Worm (Caenorhabditis elegans) whole organism, young adult: ENCODE measurements around the gene F38H4.4.

Experiments
- B0261.1 ChIP-seq: sonication (generic microtip); optimal IDR thresholded peaks from 2 replicates; lab custom pipeline; 2016; ENCODE audit warnings: mild to moderate bottlenecking, missing genetic modification characterization, moderate library complexity, missing compliant biosample characterization
- ama-1 ChIP-seq, 3 experiments: fragments of 150-350 bp in 1 of 3; sonication (generic microtip) in 2 of 3; optimal IDR thresholded peaks; 2 replicates each; lab custom pipeline; 2014 to 2018; ENCODE audit warnings: missing biosample characterization in 2 of 3, missing genetic modification characterization in 2 of 3, missing genetic modification reagents in 2 of 3
- bed-2 ChIP-seq: fragments of 200-800 bp; sonication (Bioruptor generic); IDR thresholded peaks from 2 replicates; pipeline ENCODE4 v1.3.6; 2022; ENCODE audit warnings: missing genetic modification reagents, missing genetic modification characterization, missing compliant biosample characterization
- cebp-1 ChIP-seq, 2 experiments: fragments of 200-800 bp in 1 of 2; sonication (Bioruptor generic) in 1 of 2; sonication (generic microtip) in 1 of 2; IDR thresholded peaks in 1 of 2; optimal IDR thresholded peaks in 1 of 2; 2 replicates each; pipeline versions ENCODE4 v1.3.6 to Lab custom; 2017 to 2022; ENCODE audit warnings: missing compliant biosample characterization in 2 of 2, missing genetic modification characterization in 2 of 2, mild to moderate bottlenecking in 1 of 2, missing genetic modification reagents in 1 of 2, moderate library complexity in 1 of 2
- dox-1 ChIP-seq: fragments of 200-800 bp; sonication (Bioruptor generic); IDR thresholded peaks from 2 replicates; pipeline ENCODE4 v1.3.6; 2022; ENCODE audit warnings: missing genetic modification reagents, missing genetic modification characterization, missing compliant biosample characterization
- nhr-90 ChIP-seq: sonication (generic microtip); optimal IDR thresholded peaks from 2 replicates; lab custom pipeline; 2016; ENCODE audit warnings: missing genotype, mild to moderate bottlenecking, missing genetic modification characterization, missing compliant biosample characterization
- rpc-1 ChIP-seq, 2 experiments: fragments of 150-350 bp in 1 of 2; sonication (generic microtip) in 1 of 2; optimal IDR thresholded peaks; 2 replicates each; lab custom pipeline; 2014 to 2018; ENCODE audit warnings: missing biosample characterization in 1 of 2, missing genetic modification characterization in 1 of 2, missing genetic modification reagents in 1 of 2, missing genotype in 1 of 2
- snpc-4 ChIP-seq, 5 experiments: fragments of 150-350 bp in 1 of 5; sonication (generic microtip) in 4 of 5; optimal IDR thresholded peaks; 2 replicates each; lab custom pipeline; 2014 to 2018; ENCODE audit warnings: missing genetic modification characterization in 5 of 5, missing biosample characterization in 3 of 5, antibody characterized with exemption in 2 of 5, mild to moderate bottlenecking in 2 of 5, missing compliant biosample characterization in 2 of 5, missing genotype in 2 of 5, moderate library complexity in 2 of 5, missing genetic modification reagents in 1 of 5
- unc-130 ChIP-seq: sonication (generic microtip); optimal IDR thresholded peaks from 2 replicates; lab custom pipeline; 2016; ENCODE audit warnings: missing genetic modification reagents, missing genetic modification characterization, missing compliant biosample characterization
- unc-62 ChIP-seq: fragments of 150-350 bp; optimal IDR thresholded peaks from 2 replicates; lab custom pipeline; 2014; ENCODE audit warnings: missing biosample characterization, missing genetic modification reagents, missing genetic modification characterization
- ztf-22 ChIP-seq: fragments of 200-800 bp; sonication (Bioruptor generic); optimal IDR thresholded peaks from 2 replicates; lab custom pipeline; 2018; ENCODE audit warnings: mild to moderate bottlenecking, missing genetic modification characterization, moderate library complexity, missing compliant biosample characterization

DNA sequence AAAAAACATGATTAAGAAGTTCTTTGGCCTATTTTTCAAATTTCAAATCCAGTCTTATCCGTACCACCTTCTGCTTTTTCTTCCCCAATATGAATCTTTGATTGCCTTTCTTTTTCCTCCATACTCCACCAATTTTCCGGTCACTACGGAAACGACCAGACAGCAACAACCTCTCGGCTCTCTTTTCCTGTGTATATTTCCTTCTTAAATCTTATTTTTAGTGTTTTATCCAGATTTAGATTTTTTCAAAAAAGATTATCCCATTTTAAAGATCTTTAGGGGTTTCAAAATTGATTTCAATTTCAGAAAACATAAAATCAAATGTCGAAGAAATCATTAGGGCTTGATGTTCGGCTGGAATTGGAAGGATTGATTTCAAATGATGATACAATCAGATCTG is 16.2 kb downstream of the F38H4.4 start, which contains the start of gene trpa-1:
- no peak for TF ChIP-seq rpc-1 (optimal IDR thresholded peaks at IDR 0.05; lab: Kevin White, UChicago)
- no peak for TF ChIP-seq rpc-1 (tag; optimal IDR thresholded peaks at IDR 0.05; lab: Kevin White, UChicago)
- TF ChIP-seq ztf-22 (GFP tag; lab: Kevin White, UChicago), result no peak
- TF ChIP-seq ama-1 (optimal IDR thresholded peaks at IDR 0.05; lab: Kevin White, UChicago), result no peak
- TF ChIP-seq ama-1 (GFP tag; optimal IDR thresholded peaks at IDR 0.05; lab: Kevin White, UChicago), result no peak
- no peak for TF ChIP-seq cebp-1 (GFP tag; IDR thresholded peaks at IDR 0.05; lab: Robert Waterston, UW)
- TF ChIP-seq cebp-1 (tag; optimal IDR thresholded peaks at IDR 0.05; lab: Kevin White, UChicago), result no peak
- TF ChIP-seq unc-62 (GFP tag; lab: Kevin White, UChicago), result no peak
- TF ChIP-seq snpc-4 (GFP tag; optimal IDR thresholded peaks at IDR 0.05; lab: Kevin White, UChicago), result no peak
- TF ChIP-seq snpc-4 (tag; optimal IDR thresholded peaks at IDR 0.05; lab: Kevin White, UChicago), result no peak
- no peak for TF ChIP-seq unc-130 (GFP tag; lab: Kevin White, UChicago)
- TF ChIP-seq dox-1, result no peak
- no peak for TF ChIP-seq bed-2 (GFP tag; lab: Robert Waterston, UW)
- TF ChIP-seq B0261.1 (tag; lab: Kevin White, UChicago), result no peak
- no peak for TF ChIP-seq nhr-90 (tag; lab: Kevin White, UChicago)
